Fruit fly (Drosophila melanogaster): ENCODE measurements around the gene Rsph9.

Rsph9 gene

dm6 chr2L:17378767-17379301, 33.6 kb downstream of the Rsph9 start (continued):
- TF ChIP-seq Xrp1 (GFP tag; IDR thresholded peaks at IDR 0.05): peak; percentile 97
- TF ChIP-seq CG14050 (GFP tag; IDR thresholded peaks at IDR 0.05): peak; percentile 89
- peak; percentile 73 for TF ChIP-seq CG10321 (GFP tag; IDR thresholded peaks at IDR 0.05)
- TF ChIP-seq CG4707 (GFP tag; optimal IDR thresholded peaks at IDR 0.05): peak; percentile 96
- TF ChIP-seq Dip2 (GFP tag; IDR thresholded peaks at IDR 0.05): peak; percentile 26; the same call in 1 of the 2 replicates
- TF ChIP-seq klu (GFP tag; IDR thresholded peaks at IDR 0.05): peak; percentile 85
- peak; percentile 91 for TF ChIP-seq CG7556 (GFP tag; optimal IDR thresholded peaks at IDR 0.05)
- peak; percentile 99 for TF ChIP-seq HHEX (GFP tag; optimal IDR thresholded peaks at IDR 0.05)
- TF ChIP-seq p53 (GFP tag; optimal IDR thresholded peaks at IDR 0.05): peak; percentile 98
- TF ChIP-seq ATbp (GFP tag; optimal IDR thresholded peaks at IDR 0.05): peak; percentile 88
- TF ChIP-seq knrl (GFP tag; IDR thresholded peaks at IDR 0.05; ENCODE audit: partially characterized antibody): no peak
- peak; percentile 60 for TF ChIP-seq ro (GFP tag; IDR thresholded peaks at IDR 0.05)
- peak; percentile 94 for TF ChIP-seq Hr3 (GFP tag; optimal IDR thresholded peaks at IDR 0.05)
- peak; percentile 94 for TF ChIP-seq CG6683 (GFP tag; optimal IDR thresholded peaks at IDR 0.05)
- TF ChIP-seq E2f2 (GFP tag; IDR thresholded peaks at IDR 0.05): peak; percentile 78
- peak; percentile 96 for TF ChIP-seq sima (GFP tag; optimal IDR thresholded peaks at IDR 0.05)
- peak; percentile 98 for TF ChIP-seq CG17361 (GFP tag; IDR thresholded peaks at IDR 0.05)
- peak; percentile 69; the same call in 1 of the 3 replicates for TF ChIP-seq C15 (GFP tag; IDR thresholded peaks at IDR 0.05)
- peak; percentile 77 for TF ChIP-seq Ravus (GFP tag; IDR thresholded peaks at IDR 0.05)
- peak; percentile 95 for TF ChIP-seq CG15269 (tag; optimal IDR thresholded peaks at IDR 0.05)
- peak; percentile 95 for TF ChIP-seq CG10462 (GFP tag; optimal IDR thresholded peaks at IDR 0.05)
- TF ChIP-seq kni (GFP tag; optimal IDR thresholded peaks at IDR 0.05): peak; percentile 98
- 0 out of 4 replicates have a peak, but pooled peaks have one; percentile 14 for TF ChIP-seq chinmo (GFP tag; IDR thresholded peaks at IDR 0.05; ENCODE audit: partially characterized antibody)
- peak; percentile 93 for TF ChIP-seq Hmr (GFP tag; optimal IDR thresholded peaks at IDR 0.05)
- peak; percentile 89 for TF ChIP-seq tio (GFP tag; optimal IDR thresholded peaks at IDR 0.05)
- peak; percentile 93 for TF ChIP-seq Xbp1 (GFP tag; optimal IDR thresholded peaks at IDR 0.05)
- TF ChIP-seq MESR4 (GFP tag; optimal IDR thresholded peaks at IDR 0.05): peak; percentile 31
- peak; percentile 96 for TF ChIP-seq ems (GFP tag; optimal IDR thresholded peaks at IDR 0.05)
- peak; percentile 90 for TF ChIP-seq CG10274 (GFP tag; optimal IDR thresholded peaks at IDR 0.05)
- peak; percentile 94 for TF ChIP-seq fd3F (GFP tag; optimal IDR thresholded peaks at IDR 0.05)
- TF ChIP-seq dimm (GFP tag; IDR thresholded peaks at IDR 0.05): peak; percentile 79
- TF ChIP-seq trem (tag; optimal IDR thresholded peaks at IDR 0.05): peak; percentile 90
- TF ChIP-seq stc (GFP tag; IDR thresholded peaks at IDR 0.05): peak; percentile 89
- TF ChIP-seq Jarid2 (GFP tag; optimal IDR thresholded peaks at IDR 0.05): peak; percentile 92
- TF ChIP-seq cas (GFP tag; IDR thresholded peaks at IDR 0.05): peak; percentile 76
- TF ChIP-seq Dp (GFP tag; optimal IDR thresholded peaks at IDR 0.05): peak; percentile 3
- peak; percentile 95 for TF ChIP-seq sd (tag; optimal IDR thresholded peaks at IDR 0.05)
- TF ChIP-seq CG17359 (tag; optimal IDR thresholded peaks at IDR 0.05): peak; percentile 98
- TF ChIP-seq gsb (GFP tag; IDR thresholded peaks at IDR 0.05): peak; percentile 92
- TF ChIP-seq crp (GFP tag; optimal IDR thresholded peaks at IDR 0.05): peak; percentile 28 to 65
- TF ChIP-seq kay (GFP tag; optimal IDR thresholded peaks at IDR 0.05): peak; percentile 98
- peak; percentile 86 for TF ChIP-seq CG17912 (GFP tag; optimal IDR thresholded peaks at IDR 0.05)
- peak; percentile 96 for TF ChIP-seq CG9817 (tag; optimal IDR thresholded peaks at IDR 0.05)
- TF ChIP-seq CG30403 (GFP tag; optimal IDR thresholded peaks at IDR 0.05): peak; percentile 94
- TF ChIP-seq Eip74EF (GFP tag; optimal IDR thresholded peaks at IDR 0.05): peak in 1 of 2 experiments; percentile 92
- TF ChIP-seq CG3838 (GFP tag; optimal IDR thresholded peaks at IDR 0.05): peak; percentile 88
- peak; percentile 93 for TF ChIP-seq CG12219 (GFP tag; optimal IDR thresholded peaks at IDR 0.05)
- peak; percentile 91 for TF ChIP-seq CG12236 (GFP tag; optimal IDR thresholded peaks at IDR 0.05)
- TF ChIP-seq Doc3 (GFP tag; IDR thresholded peaks at IDR 0.05; ENCODE audit: partially characterized antibody): no peak
